Worm (Caenorhabditis elegans): ENCODE data around the gene F54D5.9.

DNA sequence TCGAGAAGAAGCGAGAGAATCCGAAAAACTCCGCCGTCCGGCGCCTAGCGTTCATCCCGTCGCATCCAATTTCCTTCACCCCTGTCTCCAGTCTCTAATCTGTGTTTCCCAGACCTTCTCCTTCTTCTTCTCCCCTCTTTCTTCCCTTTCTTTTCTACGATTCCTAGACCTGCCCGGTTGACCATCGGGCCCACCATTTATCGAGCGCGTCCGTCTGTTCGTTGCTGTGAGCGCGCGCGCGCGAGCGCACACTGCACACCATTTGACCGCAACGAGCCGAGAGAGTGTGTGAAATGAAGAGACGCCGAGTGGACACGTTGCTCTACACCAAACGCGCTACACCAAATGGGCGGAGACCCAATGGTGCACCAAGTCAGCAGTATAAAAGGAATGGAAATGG, 7.5 kb downstream of the F54D5.9 start:
- no peak for TF ChIP-seq fos-1 (tag; optimal IDR thresholded peaks at IDR 0.05)
- TF ChIP-seq unc-39 (tag; optimal IDR thresholded peaks at IDR 0.05): no peak
- TF ChIP-seq nhr-77 (tag; optimal IDR thresholded peaks at IDR 0.05): no peak
- no peak for TF ChIP-seq aly-2 (tag; optimal IDR thresholded peaks at IDR 0.05)
- no peak for TF ChIP-seq ama-1 (optimal IDR thresholded peaks at IDR 0.05)
- no peak for TF ChIP-seq alr-1 (tag; optimal IDR thresholded peaks at IDR 0.05)
- no peak for TF ChIP-seq dmd-4 (tag; optimal IDR thresholded peaks at IDR 0.05)
